Worm (Caenorhabditis elegans) whole organism, young adult: ENCODE results near the gene acaa-2.

ENCODE experiments used
- B0035.1 ChIP-seq: sonication (generic microtip); optimal IDR thresholded peaks from 2 replicates; lab custom pipeline; 2016; ENCODE audit warnings: missing genetic modification characterization, mild to moderate bottlenecking, missing compliant biosample characterization, missing genotype, missing genetic modification reagents
- B0336.3 ChIP-seq: fragments of 200-800 bp; sonication (Bioruptor generic); IDR thresholded peaks from 2 replicates; pipeline ENCODE4 v1.3.6; 2022; ENCODE audit warnings: missing genetic modification characterization, missing compliant biosample characterization
- C06A6.2 ChIP-seq: fragments of 200-800 bp; sonication (Bioruptor generic); conservative IDR thresholded peaks from 2 replicates; pipeline ENCODE4 v1.3.6; 2022; ENCODE audit warnings: missing genetic modification characterization, missing compliant biosample characterization
- C17E4.6 ChIP-seq: fragments of 200-800 bp; sonication (Bioruptor generic); IDR thresholded peaks from 2 replicates; pipeline ENCODE4 v1.3.6; 2022; ENCODE audit warnings: missing genetic modification reagents, missing genetic modification characterization, missing compliant biosample characterization
- D2030.7 ChIP-seq: fragments of 200-800 bp; sonication (Bioruptor generic); IDR thresholded peaks from 2 replicates; pipeline ENCODE4 v1.3.6; 2022; ENCODE audit warnings: missing genetic modification reagents, missing genetic modification characterization, missing compliant biosample characterization
- F22D6.2 ChIP-seq: sonication (generic microtip); optimal IDR thresholded peaks from 2 replicates; lab custom pipeline; 2016; ENCODE audit warnings: mild to moderate bottlenecking, missing genetic modification characterization, missing compliant biosample characterization
- F37B4.10 ChIP-seq: fragments of 200-800 bp; sonication (Bioruptor generic); IDR thresholded peaks from 2 replicates; pipeline ENCODE4 v1.3.6; 2022; ENCODE audit warnings: missing genetic modification characterization, missing compliant biosample characterization
- F55B11.4 ChIP-seq: sonication (generic microtip); optimal IDR thresholded peaks from 2 replicates; lab custom pipeline; 2016; ENCODE audit warnings: missing compliant biosample characterization, missing genetic modification characterization, borderline replicate concordance; ENCODE audit not compliant: insufficient read depth
- K12H6.12 ChIP-seq: fragments of 200-800 bp; sonication (Bioruptor generic); optimal IDR thresholded peaks from 2 replicates; lab custom pipeline; 2018; ENCODE audit warnings: mild to moderate bottlenecking, missing genetic modification characterization, missing compliant biosample characterization
- T26A5.8 ChIP-seq: sonication (generic microtip); optimal IDR thresholded peaks from 2 replicates; lab custom pipeline; 2016; ENCODE audit warnings: missing genetic modification characterization, missing compliant biosample characterization
- Y53G8AR.9 ChIP-seq: fragments of 200-800 bp; sonication (Bioruptor generic); conservative IDR thresholded peaks from 2 replicates; pipeline ENCODE4 v1.3.6; 2022; ENCODE audit warnings: missing genetic modification reagents, missing genetic modification characterization, missing compliant biosample characterization
- aptf-3 ChIP-seq: fragments of 200-800 bp; sonication (Bioruptor generic); IDR thresholded peaks from 2 replicates; pipeline ENCODE4 v1.3.6; 2022; ENCODE audit warnings: missing genetic modification characterization, missing compliant biosample characterization
- atf-7 ChIP-seq: sonication (generic microtip); optimal IDR thresholded peaks from 2 replicates; lab custom pipeline; 2017; ENCODE audit warnings: mild to moderate bottlenecking, missing genetic modification characterization, missing compliant biosample characterization
- athp-1 ChIP-seq: sonication (generic microtip); optimal IDR thresholded peaks from 2 replicates; lab custom pipeline; 2017; ENCODE audit warnings: mild to moderate bottlenecking, missing genetic modification characterization, missing compliant biosample characterization
- ccch-3 ChIP-seq: fragments of 200-800 bp; sonication (Bioruptor generic); optimal IDR thresholded peaks from 2 replicates; lab custom pipeline; 2018; ENCODE audit warnings: mild to moderate bottlenecking, missing genetic modification characterization, missing compliant biosample characterization
- cebp-1 ChIP-seq, 2 experiments: fragments of 200-800 bp in 1 of 2; sonication (Bioruptor generic) in 1 of 2; sonication (generic microtip) in 1 of 2; IDR thresholded peaks in 1 of 2; optimal IDR thresholded peaks in 1 of 2; 2 replicates each; pipeline versions ENCODE4 v1.3.6 to Lab custom; 2017 to 2022; ENCODE audit warnings: missing compliant biosample characterization in 2 of 2, missing genetic modification characterization in 2 of 2, mild to moderate bottlenecking in 1 of 2, missing genetic modification reagents in 1 of 2, moderate library complexity in 1 of 2
- ceh-79 ChIP-seq: sonication (generic microtip); optimal IDR thresholded peaks from 2 replicates; lab custom pipeline; 2017; ENCODE audit warnings: mild to moderate bottlenecking, missing genetic modification characterization, missing compliant biosample characterization
- egl-18 ChIP-seq: fragments of 200-800 bp; sonication (Bioruptor generic); IDR thresholded peaks from 2 replicates; pipeline ENCODE4 v1.3.6; 2022; ENCODE audit warnings: missing genetic modification reagents, missing genetic modification characterization, missing compliant biosample characterization
- egl-44 ChIP-seq: fragments of 200-800 bp; sonication (Bioruptor generic); IDR thresholded peaks from 2 replicates; pipeline ENCODE4 v1.3.6; 2022; ENCODE audit warnings: missing genetic modification reagents, missing genetic modification characterization, missing compliant biosample characterization
- egrh-3 ChIP-seq: fragments of 200-800 bp; sonication (Bioruptor generic); IDR thresholded peaks from 2 replicates; pipeline ENCODE4 v1.3.6; 2022; ENCODE audit warnings: missing genetic modification reagents, missing genetic modification characterization, missing compliant biosample characterization
- gei-17 ChIP-seq: fragments of 200-800 bp; sonication (Bioruptor generic); optimal IDR thresholded peaks from 2 replicates; lab custom pipeline; 2018; ENCODE audit warnings: mild to moderate bottlenecking, missing genetic modification characterization, missing compliant biosample characterization
- him-1 ChIP-seq: sonication (generic microtip); optimal IDR thresholded peaks from 2 replicates; lab custom pipeline; 2016; ENCODE audit warnings: missing genotype, missing genetic modification reagents, missing genetic modification characterization, missing compliant biosample characterization
- hrde-1 ChIP-seq: sonication (generic microtip); optimal IDR thresholded peaks from 2 replicates; lab custom pipeline; 2016; ENCODE audit warnings: missing genetic modification characterization, mild to moderate bottlenecking, missing compliant biosample characterization, moderate library complexity, missing genotype, missing genetic modification reagents, borderline replicate concordance
- lin-40 ChIP-seq: sonication (generic microtip); optimal IDR thresholded peaks from 2 replicates; lab custom pipeline; 2016; ENCODE audit warnings: missing genetic modification characterization, mild to moderate bottlenecking, missing compliant biosample characterization, missing genotype, missing genetic modification reagents
- lsy-27 ChIP-seq: sonication (generic microtip); optimal IDR thresholded peaks from 2 replicates; lab custom pipeline; 2017; ENCODE audit warnings: missing genetic modification characterization, mild to moderate bottlenecking, missing compliant biosample characterization, antibody characterized with exemption, missing genotype, borderline replicate concordance; ENCODE audit not compliant: insufficient read depth
- madf-10 ChIP-seq: sonication (generic microtip); optimal IDR thresholded peaks from 2 replicates; lab custom pipeline; 2016; ENCODE audit warnings: mild to moderate bottlenecking, missing genetic modification characterization, missing compliant biosample characterization
- madf-3 ChIP-seq: fragments of 200-800 bp; sonication (Bioruptor generic); IDR thresholded peaks from 2 replicates; pipeline ENCODE4 v1.3.6; 2022; ENCODE audit warnings: missing genetic modification reagents, missing genetic modification characterization, missing compliant biosample characterization
- madf-6 ChIP-seq: fragments of 200-800 bp; sonication (Bioruptor generic); IDR thresholded peaks from 2 replicates; pipeline ENCODE4 v1.3.6; 2022; ENCODE audit warnings: missing genetic modification reagents, missing genetic modification characterization, missing compliant biosample characterization
- mcd-1 ChIP-seq: fragments of 200-800 bp; sonication (Bioruptor generic); IDR thresholded peaks from 2 replicates; pipeline ENCODE4 v1.3.6; 2022; ENCODE audit warnings: missing genetic modification reagents, missing genetic modification characterization, missing compliant biosample characterization
- mel-28 ChIP-seq: sonication (generic microtip); optimal IDR thresholded peaks from 2 replicates; lab custom pipeline; 2016; ENCODE audit warnings: borderline replicate concordance, mild to moderate bottlenecking, missing genetic modification characterization, missing compliant biosample characterization
- mxl-1 ChIP-seq: sonication (generic microtip); optimal IDR thresholded peaks from 2 replicates; lab custom pipeline; 2016; ENCODE audit warnings: missing genetic modification characterization, missing compliant biosample characterization
- nfya-2 ChIP-seq: fragments of 200-800 bp; sonication (Bioruptor generic); IDR thresholded peaks from 2 replicates; pipeline ENCODE4 v1.3.6; 2022; ENCODE audit warnings: missing genetic modification reagents, missing genetic modification characterization, missing compliant biosample characterization
- nhr-80 ChIP-seq: sonication (generic microtip); optimal IDR thresholded peaks from 2 replicates; lab custom pipeline; 2016; ENCODE audit warnings: missing genetic modification characterization, missing compliant biosample characterization
- pha-4 ChIP-seq: fragments of 150-350 bp; sonication (generic microtip); optimal IDR thresholded peaks from 2 replicates; lab custom pipeline; 2014; ENCODE audit warnings: missing biosample characterization, missing genetic modification reagents, missing genetic modification characterization
- rpc-1 ChIP-seq, 2 experiments: fragments of 150-350 bp in 1 of 2; sonication (generic microtip) in 1 of 2; optimal IDR thresholded peaks; 2 replicates each; lab custom pipeline; 2014 to 2018; ENCODE audit warnings: missing biosample characterization in 1 of 2, missing genetic modification characterization in 1 of 2, missing genetic modification reagents in 1 of 2, missing genotype in 1 of 2
- tlf-1 ChIP-seq: fragments of 200-800 bp; sonication (Bioruptor generic); optimal IDR thresholded peaks from 2 replicates; lab custom pipeline; 2018; ENCODE audit warnings: mild to moderate bottlenecking, missing genetic modification characterization, missing compliant biosample characterization
- xnd-1 ChIP-seq: sonication (generic microtip); optimal IDR thresholded peaks from 2 replicates; lab custom pipeline; 2016; ENCODE audit warnings: missing genotype, missing genetic modification reagents, missing genetic modification characterization, missing compliant biosample characterization
- zfh-2 ChIP-seq: fragments of 200-800 bp; sonication (Bioruptor generic); conservative IDR thresholded peaks from 2 replicates; pipeline ENCODE4 v1.3.6; 2022; ENCODE audit warnings: missing genetic modification reagents, missing genetic modification characterization, missing compliant biosample characterization
- ztf-18 ChIP-seq: sonication (generic microtip); optimal IDR thresholded peaks from 2 replicates; lab custom pipeline; 2016; ENCODE audit warnings: missing genotype, mild to moderate bottlenecking, missing genetic modification characterization, missing compliant biosample characterization
- ztf-22 ChIP-seq: fragments of 200-800 bp; sonication (Bioruptor generic); optimal IDR thresholded peaks from 2 replicates; lab custom pipeline; 2018; ENCODE audit warnings: mild to moderate bottlenecking, missing genetic modification characterization, moderate library complexity, missing compliant biosample characterization
- ztf-26 ChIP-seq: sonication (generic microtip); optimal IDR thresholded peaks from 2 replicates; lab custom pipeline; 2017; ENCODE audit warnings: missing genetic modification characterization, missing compliant biosample characterization
- ztf-28 ChIP-seq: fragments of 200-800 bp; sonication (Bioruptor generic); IDR thresholded peaks from 2 replicates; pipeline ENCODE4 v1.3.6; 2022; ENCODE audit warnings: missing genetic modification reagents, missing genetic modification characterization, missing compliant biosample characterization

Gene acaa-2

DNA sequence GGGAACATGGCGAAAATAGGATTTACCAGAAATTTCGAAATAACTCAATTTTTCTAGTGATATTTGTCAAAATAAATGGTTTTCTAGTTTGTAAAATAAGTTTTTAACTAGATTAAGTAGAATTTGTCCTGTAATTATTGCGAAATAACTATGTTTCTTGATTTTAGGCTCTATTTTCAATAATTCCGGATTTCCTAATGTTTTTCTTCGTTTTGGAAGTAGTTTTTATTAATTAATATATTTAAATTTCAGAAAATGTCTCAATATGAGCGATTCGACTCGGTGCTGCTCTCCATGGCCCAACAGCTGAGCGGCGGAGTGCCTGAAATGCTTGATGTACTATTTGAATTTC, 3.5 kb upstream of the acaa-2 start, which contains the start of gene nud-1:
Gene nud-1, plus strand, starts transcription at position 253 of the 352 bp plus-strand sequence.
- TF ChIP-seq ccch-3: no peak
- TF ChIP-seq cebp-1 (GFP tag; IDR thresholded peaks at IDR 0.05; lab: Robert Waterston, UW): no peak
- TF ChIP-seq cebp-1 (tag; optimal IDR thresholded peaks at IDR 0.05; lab: Kevin White, UChicago): peak; percentile 79
- peak; percentile 89 for TF ChIP-seq ztf-18 (tag; lab: Kevin White, UChicago)

DNA sequence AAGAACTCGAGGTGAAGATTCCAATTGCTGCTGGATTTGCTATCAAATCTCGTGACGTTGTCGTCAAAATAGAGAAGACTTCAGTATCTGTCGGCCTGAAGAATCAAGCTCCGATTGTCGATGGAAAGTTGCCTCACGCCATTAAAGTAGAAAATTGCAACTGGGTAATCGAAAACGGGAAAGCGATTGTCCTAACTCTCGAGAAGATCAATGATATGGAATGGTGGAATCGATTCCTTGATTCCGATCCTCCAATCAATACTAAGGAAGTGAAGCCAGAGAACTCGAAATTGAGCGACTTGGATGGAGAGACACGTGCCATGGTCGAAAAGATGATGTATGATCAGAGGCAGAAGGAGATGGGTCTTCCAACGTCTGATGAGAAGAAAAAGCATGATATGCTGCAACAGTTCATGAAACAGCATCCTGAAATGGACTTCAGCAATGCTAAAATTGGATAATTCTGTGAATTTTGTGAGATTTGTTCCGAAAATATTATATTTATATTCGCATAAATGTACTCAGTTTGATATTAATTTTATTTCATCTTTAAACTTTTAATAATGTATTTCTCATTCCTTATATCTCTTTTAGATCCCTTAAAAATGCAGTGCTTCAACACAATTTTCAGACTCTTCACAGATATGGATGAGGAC, 2.5 kb upstream of the acaa-2 start, which contains the start of gene dro-1:
Gene dro-1, plus strand, starts transcription at position 606 of the 656 bp plus-strand sequence.
- no peak for TF ChIP-seq pha-4 (tag; lab: Kevin White, UChicago)
- no peak for TF ChIP-seq B0336.3 (GFP tag; lab: Robert Waterston, UW)
- no peak for TF ChIP-seq aptf-3 (GFP tag; lab: Robert Waterston, UW)
- no peak for TF ChIP-seq madf-10 (tag; lab: Kevin White, UChicago)
- TF ChIP-seq lsy-27: no peak
- no peak for TF ChIP-seq C06A6.2 (GFP tag; lab: Robert Waterston, UW)
- TF ChIP-seq mcd-1 (GFP tag; lab: Robert Waterston, UW): no peak

DNA sequence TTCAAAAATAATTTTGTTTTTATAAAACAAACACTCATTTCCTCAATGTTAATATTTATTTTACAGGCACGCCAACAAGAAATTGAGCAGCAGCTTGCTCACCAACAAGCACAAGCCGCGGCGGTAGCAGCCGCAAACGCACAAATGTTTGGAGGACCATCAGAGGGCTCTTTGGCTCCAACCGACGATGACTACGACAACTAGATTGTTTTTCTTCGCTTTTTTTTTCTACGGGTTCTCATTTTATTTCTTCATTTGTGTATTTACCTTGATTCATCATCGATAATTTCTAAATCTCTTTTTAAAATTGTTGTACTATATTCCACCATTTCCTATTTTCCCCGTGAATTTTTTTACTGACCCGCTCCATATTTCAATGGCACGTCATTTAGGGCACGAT, 1.6 kb upstream of the acaa-2 start, which contains the start of gene ife-1:
Gene ife-1, plus strand, starts transcription at position 301 of the 400 bp plus-strand sequence.
- TF ChIP-seq D2030.7 (no peak), mel-28 (tag; lab: Kevin White, UChicago) (no peak), egl-18 (GFP tag; lab: Robert Waterston, UW) (no peak), tlf-1 (GFP tag; lab: Kevin White, UChicago) (no peak), ztf-26 (no peak), athp-1 (tag; lab: Kevin White, UChicago) (no peak), xnd-1 (tag; lab: Kevin White, UChicago) (no peak), madf-3 (GFP tag; lab: Robert Waterston, UW) (no peak), madf-6 (GFP tag; lab: Robert Waterston, UW) (no peak), F55B11.4 (tag; lab: Kevin White, UChicago) (no peak), ceh-79 (tag; lab: Kevin White, UChicago) (no peak), egrh-3 (no peak), rpc-1 (optimal IDR thresholded peaks at IDR 0.05; lab: Kevin White, UChicago) (no peak), rpc-1 (tag; optimal IDR thresholded peaks at IDR 0.05; lab: Kevin White, UChicago) (no peak), ztf-22 (GFP tag; lab: Kevin White, UChicago) (no peak), nhr-80 (tag; lab: Kevin White, UChicago) (no peak), zfh-2 (GFP tag; lab: Robert Waterston, UW) (no peak), F22D6.2 (tag; lab: Kevin White, UChicago) (no peak), ccch-3 (no peak), him-1 (no peak)

DNA sequence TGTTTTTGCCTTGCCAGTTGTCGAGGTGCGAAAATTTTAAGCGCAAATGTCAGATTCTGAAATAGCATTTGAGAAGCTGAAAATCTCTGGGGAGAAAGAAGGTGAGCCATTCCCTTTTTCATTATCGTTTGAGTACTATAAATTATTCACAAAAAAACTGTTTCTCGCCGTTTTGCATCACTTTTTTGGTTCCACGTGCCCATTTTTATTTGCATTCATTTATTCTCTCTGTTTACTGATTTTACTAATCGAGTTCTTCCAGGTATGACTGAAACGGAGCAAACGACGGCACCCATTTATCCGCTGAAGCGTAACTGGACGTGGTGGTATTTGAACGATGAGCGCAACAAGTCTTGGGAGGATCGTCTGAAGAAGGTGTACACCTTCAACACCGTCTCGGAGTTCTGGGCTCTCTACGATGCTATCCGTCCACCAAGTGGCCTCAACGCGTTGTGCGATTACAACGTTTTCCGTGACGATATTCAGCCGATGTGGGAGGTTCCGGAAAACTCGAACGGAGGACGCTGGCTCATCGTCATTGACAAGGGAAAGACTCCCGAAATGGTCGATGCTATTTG, 1.1 kb upstream of the acaa-2 start:
- TF ChIP-seq nfya-2 (GFP tag; lab: Robert Waterston, UW) (no peak), mxl-1 (no peak), tlf-1 (GFP tag; lab: Kevin White, UChicago) (no peak), gei-17 (GFP tag; lab: Kevin White, UChicago) (no peak), D2030.7 (no peak), egl-44 (0 out of 2 replicates have a peak, but pooled peaks have one; percentile 34), F55B11.4 (tag; lab: Kevin White, UChicago) (no peak), atf-7 (tag; lab: Kevin White, UChicago) (no peak), ztf-28 (GFP tag; lab: Robert Waterston, UW) (no peak), B0035.1 (tag; lab: Kevin White, UChicago) (no peak), K12H6.12 (tag; lab: Kevin White, UChicago) (no peak), hrde-1 (tag; lab: Kevin White, UChicago) (peak; percentile 26), lin-40 (tag; lab: Kevin White, UChicago) (no peak), C17E4.6 (GFP tag; lab: Robert Waterston, UW) (no peak), T26A5.8 (tag; lab: Kevin White, UChicago) (peak; percentile 35), Y53G8AR.9 (GFP tag; lab: Robert Waterston, UW) (no peak), athp-1 (tag; lab: Kevin White, UChicago) (peak; percentile 34), F37B4.10 (GFP tag; lab: Robert Waterston, UW) (no peak)
